Fruit fly (Drosophila melanogaster) whole organism, larva: ENCODE data around the gene mnd.

Experiments used
- noc ChIP-seq: fragments of 200-800 bp; sonication (Bioruptor generic); optimal IDR thresholded peaks from 3 replicates; lab custom pipeline; 2019; ENCODE audit warnings: missing biosample characterization, mild to moderate bottlenecking, missing genetic modification characterization, moderate library complexity

Gene mnd

DNA sequence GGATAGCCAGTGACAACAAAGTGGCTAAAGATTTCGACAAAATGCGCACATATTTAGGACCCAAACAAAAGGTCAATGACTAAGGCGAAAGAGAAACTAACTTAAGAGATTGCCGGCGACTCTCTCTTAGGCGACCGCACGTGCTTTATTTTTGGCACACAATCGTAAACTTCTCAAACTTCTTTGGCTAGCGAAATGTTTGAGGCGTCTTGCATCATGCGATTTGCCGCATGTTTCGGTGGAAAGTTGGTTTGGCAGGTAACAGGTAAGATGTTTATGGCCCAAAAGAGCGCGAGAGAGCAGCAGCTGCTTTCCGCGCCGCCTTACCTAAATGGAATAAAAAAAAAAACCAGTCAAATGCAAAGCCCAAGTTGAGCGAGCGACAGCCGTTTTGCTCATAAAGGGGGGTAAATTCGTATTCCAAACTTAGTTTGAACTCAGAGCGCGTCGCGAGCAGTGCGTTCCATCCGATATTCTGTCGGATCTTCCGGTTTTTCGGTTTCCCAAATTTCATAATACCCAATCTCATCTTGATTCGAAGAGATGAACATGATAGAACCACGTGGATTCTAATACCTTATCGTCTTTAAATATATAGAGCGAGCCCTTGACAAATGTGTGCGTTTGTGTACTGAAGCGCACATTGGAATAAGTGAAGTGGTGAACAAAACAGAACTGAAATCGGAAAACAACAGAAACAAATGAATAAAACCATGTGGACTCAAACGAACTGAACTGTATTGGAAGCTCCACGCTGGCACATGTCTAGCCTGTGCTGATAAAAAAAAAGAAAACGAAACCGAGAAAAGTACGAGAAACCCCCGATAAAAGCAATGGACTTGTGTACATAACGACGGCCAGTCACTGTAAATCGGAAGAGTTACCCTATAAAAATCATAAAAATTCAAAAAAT, 2.3 kb downstream of the mnd start:
- TF ChIP-seq noc: peak; percentile 35

DNA sequence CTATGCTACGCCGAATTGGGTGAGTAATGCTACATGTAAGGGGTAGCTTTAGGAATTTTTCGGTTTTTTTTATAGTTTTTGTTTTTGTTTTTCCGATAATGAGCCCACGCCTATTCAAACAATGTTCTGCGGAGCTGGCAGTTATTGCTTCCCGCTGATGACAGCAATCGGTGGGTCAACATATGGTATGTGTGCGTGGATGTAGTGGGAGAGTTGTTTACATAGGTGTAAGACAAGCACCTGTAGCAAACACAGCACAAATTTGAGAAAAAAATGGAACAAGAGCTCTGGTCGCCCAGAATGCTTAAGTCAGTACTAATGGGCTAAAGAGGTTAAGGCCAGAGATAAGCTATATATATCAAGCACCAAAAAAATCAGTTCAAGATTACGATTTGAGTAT, 3.3 kb downstream of the mnd start:
- no peak for TF ChIP-seq noc

DNA sequence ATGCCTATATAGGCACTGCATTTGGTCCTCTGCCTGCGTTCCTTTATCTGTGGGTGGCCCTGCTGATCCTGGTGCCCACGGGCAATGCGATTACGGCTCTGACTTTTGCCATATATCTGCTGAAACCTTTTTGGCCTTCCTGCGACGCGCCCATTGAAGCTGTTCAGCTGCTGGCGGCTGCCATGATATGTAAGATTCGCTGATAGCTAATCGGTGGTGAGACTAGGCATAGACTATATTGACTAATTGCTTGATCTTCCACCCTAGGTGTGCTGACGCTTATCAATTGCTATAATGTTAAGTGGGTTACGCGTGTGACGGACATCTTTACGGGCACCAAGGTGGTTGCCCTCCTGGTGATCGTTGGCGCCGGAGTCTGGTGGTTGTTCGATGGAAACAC, 5.0 kb downstream of the mnd start:
- no peak for TF ChIP-seq noc

DNA sequence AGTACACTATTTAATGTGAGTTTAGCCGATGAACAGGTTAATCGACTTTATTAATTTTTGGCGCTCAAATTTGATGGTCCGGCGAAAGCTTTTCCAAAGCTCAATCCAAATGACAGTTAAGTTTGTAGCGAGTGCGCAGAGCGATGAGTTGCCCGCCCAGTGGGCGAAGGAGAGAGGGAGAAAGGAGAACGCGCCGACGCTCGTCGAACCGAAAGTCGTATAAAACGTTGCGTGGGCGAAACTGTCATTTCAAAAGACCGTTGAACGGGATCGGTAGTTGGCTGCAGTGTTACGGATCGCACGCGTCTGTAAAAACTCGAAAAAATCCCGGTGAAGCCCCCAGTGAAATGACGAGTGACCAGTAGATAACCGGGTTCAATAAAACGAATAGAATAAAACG, 7.1 kb downstream of the mnd start, which contains the start of gene Zip71B:
Gene Zip71B, plus strand, starts transcription at position 265 of the 400 bp plus-strand sequence.
- no peak for TF ChIP-seq noc

DNA sequence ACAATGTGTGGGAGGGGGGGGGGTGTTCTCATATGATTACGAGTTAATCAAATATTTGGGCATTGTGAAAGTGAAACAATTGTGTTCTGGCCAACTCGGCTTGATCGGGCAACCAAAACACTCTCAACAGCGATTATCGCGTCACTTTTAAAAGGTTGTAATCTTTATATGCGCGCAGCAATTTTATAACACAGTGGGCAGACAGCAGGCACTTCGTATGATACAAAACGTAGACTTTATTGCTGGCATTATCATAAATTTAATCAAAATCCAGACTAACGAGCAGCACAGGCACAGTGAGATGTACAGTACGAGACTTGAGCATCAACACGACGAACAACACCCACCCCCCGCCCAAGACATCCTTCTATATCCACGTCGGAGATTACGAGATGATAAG, 7.9 kb downstream of the mnd start:
- TF ChIP-seq noc: peak; percentile 65

DNA sequence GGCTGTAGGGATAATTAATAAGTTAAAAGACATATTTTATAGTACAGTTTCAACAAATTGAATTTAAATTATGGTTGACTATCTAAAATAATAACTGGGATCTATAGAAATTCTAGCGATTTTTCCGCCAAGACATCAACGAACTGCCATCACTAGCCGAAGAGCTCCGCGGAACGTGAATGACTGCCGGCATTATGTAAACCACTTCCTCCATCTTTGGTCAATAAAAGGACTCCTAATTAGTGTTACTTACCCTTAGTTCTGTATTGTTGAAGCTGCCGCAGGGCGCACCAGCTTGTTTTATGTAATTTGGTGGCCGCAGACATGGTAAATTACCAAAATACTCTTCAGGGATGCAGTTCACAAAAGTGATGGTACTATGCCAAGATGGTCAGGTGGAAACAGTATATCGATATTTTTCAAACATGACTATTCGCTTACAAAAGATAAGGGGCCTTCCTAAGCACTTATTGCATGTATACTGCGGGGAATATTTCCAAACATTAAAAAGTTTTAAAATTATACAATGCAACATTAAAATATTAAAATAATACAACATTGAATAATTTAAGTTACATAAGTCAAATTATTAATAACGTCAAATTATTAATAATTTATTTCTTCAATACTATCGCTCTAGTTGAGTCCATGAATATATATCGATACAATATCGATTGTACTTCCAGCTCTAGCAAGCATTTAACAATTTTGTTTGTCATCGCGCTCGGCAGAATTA, 14.6 kb downstream of the mnd start, which contains the start of the genes mRpL39 and Prosbeta2:
Gene mRpL39, minus strand, starts transcription at position 383 of the 736 bp plus-strand sequence.
Gene Prosbeta2, plus strand, starts transcription at position 668 of the 736 bp plus-strand sequence.
- TF ChIP-seq noc: no peak

DNA sequence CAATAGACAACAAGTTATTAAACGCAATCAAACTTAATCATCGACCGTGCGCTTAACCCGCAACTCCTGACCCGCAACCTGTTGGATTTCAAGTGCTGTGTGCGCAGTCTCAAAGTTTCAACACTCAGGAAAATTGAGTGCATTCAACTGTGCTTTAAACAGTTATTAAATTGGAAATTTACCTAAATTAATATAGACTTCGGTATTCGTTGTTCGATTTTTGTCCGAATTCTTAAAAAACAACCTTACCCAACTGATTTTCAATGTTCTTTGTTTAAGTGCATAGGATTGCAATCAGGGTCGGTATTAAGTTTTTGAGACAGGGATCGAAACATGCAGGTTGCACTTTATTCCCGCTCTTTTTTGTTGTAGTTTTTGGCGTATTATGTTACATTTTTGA, 20.2 kb downstream of the mnd start:
- no peak for TF ChIP-seq noc

DNA sequence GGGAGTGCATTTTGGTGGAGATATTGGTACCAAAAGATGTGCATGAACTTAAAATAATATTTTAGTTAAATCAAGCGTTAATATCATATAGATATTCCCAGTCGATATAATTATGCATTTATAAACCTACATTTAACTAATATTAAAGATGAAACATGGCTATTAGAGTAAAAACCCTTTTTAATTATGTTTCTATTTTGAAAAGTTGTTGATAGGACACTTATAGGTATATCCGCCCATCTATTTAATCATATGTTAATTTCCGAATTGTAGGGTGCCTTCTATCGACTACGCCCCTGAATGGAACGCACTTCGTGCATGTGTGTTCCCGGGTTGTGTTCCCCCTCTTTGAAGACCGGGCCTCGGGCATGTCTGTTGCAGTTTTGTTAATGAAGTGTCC, 20.9 kb downstream of the mnd start:
- no peak for TF ChIP-seq noc

DNA sequence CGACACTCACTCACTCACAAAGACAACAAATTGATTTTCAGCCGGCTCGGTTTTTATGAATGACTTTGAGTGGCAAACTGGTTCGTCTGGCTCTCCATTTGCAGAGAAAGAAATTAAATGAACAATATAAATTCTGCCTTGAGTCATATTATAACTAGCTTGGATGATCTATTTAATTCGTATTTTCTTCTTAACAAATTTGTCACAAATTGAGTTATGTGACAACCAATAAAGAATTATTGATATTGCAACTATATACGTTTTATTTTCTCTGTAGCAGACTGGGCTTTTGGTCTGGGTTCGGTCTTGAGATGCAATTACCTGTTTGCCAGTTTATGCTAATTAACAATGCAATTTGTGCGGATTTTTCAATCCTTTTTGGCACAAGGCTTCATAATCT, 21.9 kb downstream of the mnd start:
- no peak for TF ChIP-seq noc

DNA sequence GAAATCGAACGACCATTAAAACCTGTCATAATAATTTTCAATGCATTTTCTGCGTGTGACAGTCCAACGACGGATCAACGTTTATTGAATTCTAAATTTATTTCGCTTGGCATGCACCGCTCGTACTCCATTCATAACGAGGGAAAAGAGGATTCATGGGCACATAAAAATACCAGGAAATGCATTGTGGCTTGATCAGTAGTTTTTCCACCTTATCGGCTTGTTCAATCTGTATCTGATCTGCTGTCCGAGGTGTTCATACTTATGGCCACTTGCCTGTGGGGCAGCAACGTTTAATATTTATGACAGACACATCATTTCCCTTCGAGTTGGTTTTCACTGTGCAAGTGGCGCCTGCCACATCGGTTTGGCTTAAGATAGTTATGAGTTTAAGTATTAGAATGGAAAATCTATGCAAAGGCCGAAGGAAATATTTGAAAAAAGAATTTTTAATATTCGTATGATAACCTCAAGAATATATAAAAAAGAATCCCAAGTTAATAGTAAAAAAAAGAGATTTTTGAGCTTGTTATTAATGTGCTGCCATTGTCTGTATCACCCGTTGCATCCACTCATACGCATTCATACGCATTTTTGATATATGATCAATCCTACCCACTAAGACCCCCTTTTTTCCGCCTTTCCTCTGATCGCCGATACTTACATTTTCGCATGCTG, 22.5 kb downstream of the mnd start:
- TF ChIP-seq noc: no peak

DNA sequence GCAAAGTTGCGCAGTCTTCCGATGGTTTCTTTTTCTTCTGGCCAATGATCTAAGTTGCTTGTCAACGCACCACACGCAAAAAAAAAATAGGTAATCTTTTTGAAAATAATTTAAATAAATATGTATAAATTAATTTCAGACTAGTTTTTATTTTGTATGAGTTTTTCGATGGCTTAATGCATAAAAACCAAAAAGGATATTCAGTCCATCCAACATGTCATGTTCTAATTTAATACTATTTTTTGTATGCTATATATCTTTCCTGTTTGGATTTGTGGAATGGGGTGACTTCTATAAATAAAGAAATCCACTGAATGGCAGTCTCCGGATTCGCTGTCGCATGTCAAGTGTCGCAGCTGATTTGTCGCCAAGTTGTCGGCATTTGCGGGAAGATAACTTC, 24.8 kb downstream of the mnd start:
- no peak for TF ChIP-seq noc

DNA sequence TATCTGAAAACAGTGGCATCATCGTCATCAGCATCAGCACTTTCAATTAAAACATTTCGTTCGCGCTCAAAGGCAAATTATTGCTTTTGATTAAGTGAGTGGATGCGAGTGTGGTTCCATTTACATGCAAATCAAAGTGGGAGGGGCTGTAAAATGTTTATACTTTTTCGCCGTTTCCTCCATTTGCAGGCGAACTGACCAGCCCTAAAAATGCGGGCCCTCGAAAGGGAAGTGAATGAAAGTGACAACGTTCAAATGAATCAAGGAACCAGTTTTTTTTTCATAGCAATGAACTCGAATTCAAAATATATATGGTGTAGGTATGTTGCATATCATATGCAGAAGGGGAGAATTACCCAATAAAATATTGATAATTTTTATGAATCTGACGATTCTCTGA, 25.7 kb downstream of the mnd start:
- TF ChIP-seq noc: no peak

DNA sequence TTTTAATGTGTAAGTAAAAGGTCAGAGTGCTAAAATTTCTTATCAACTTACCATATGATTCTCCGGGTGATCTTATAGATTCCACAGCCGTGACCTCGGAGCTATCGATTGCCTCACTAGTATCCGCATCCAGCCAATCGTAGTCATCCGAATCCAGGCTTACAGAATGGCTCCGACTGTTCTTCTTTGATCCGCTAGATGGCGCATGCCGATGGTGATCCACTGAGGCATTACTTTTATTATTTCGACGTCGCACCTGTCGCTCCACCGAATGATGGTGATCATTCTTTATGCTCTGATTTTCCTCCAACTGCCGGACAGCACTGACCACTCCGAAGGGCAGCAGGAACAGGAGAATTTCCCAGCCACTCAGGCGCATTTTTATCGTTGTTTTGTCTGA, 26.2 kb downstream of the mnd start:
- TF ChIP-seq noc: no peak

DNA sequence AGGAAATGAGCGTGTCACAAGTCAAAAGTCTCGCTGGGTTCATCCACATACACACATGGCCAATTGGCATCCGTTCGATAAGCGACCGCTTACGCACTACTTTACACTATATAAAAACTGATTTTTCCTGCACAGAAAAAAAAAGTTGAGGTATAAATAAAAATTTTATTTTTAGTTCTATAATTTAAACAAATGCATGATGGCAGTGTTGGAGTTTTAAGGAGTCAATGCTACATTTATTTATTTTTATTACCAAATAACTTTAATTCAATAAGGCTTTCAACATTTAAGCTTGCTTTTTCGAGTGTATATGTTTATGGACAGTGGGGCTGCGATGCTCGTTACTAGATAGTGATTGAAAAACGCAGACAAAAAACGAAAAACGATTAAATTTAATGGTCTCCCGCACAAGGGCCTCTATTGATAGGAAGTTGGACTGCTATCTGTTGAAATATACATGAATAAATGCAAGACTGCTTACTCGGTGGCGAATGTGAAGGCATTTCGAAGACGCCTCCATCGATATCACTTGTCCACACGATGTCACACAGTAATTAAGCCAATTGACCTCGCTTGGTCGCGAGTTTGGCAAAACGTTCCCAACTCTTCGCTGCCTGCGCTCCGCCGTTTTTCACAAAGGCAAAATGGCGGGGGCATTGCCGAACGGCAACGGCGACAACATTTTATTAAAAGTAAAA, 26.9 kb downstream of the mnd start:
- TF ChIP-seq noc: peak; percentile 74

DNA sequence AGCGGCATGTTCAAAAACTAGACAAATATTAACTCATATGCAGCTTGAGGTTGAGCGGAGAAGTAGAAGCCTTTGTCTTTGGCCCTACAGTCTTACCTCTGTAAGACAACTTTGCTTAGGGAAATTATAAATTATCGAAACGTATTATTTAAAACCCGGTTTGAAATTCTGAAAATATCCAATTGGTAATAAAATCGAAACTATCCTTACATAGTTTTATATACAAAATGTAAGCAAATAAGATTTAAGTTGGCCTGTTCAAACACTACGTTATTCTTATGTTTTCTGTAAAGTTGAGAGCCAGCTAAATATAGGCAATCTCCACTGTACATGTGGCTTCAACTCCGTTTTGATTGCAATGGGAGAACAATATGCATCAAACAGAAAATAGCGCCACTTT, 28.4 kb downstream of the mnd start:
- TF ChIP-seq noc: no peak

DNA sequence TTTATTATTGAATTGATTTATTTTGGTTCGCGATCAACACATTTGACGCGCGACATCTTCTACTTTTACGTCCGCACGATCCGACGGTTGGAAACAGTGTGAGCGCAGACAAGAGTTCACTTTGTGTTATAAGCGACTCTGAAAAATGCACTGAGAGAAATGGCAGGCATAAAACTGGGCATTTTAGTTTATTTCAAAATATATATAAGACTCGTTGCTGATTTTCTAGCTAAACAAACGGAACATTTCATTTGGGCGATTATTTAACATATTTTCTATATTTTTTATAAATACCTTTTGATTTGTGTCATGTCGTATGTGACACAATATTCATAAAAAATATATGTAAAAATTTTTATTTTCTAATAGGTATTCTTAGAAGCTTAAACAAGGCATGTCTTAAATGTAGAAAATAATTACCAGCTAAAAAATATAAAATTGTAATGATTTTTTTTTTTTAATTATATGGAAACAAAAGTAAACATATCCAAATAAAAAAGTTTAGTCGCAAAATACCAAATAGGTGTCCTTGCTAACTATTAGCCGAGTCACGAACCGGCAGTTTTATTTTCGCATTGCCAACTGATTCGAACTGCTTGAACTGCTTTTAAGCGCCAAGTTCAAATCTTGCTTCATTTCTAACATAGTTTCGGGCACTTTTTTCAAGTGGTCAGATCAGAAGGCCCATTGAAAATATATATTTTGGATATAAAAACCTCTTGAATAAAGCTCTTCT, 29.2 kb downstream of the mnd start, which contains the start of gene Reck:
Gene Reck, minus strand, starts transcription at position 106 of the 736 bp plus-strand sequence.
- no peak for TF ChIP-seq noc
